Worm (Caenorhabditis elegans) whole organism, L4 larva: ENCODE measurements around the gene srbc-62.

Experiments
- D1046.2 ChIP-seq: fragments of 200-800 bp; sonication (Bioruptor generic); IDR thresholded peaks from 2 replicates; pipeline ENCODE4 v1.3.6; 2022; ENCODE audit warnings: missing genetic modification characterization, missing compliant biosample characterization
- F26F4.8 ChIP-seq: fragments of 200-800 bp; sonication (Bioruptor generic); conservative IDR thresholded peaks from 2 replicates; pipeline ENCODE4 v1.3.6; 2022; ENCODE audit warnings: missing genetic modification characterization, missing compliant biosample characterization
- ZK546.5 ChIP-seq, 2 experiments: sonication (generic microtip); optimal IDR thresholded peaks; 2 replicates each; lab custom pipeline; 2017; ENCODE audit warnings: missing biosample characterization in 2 of 2, missing genetic modification characterization in 2 of 2
- aha-1 ChIP-seq: fragments of 150-350 bp; peaks from one replicate; lab custom pipeline; 2014; ENCODE audit warnings: missing biosample characterization, missing genetic modification characterization
- ceh-82 ChIP-seq: sonication (generic microtip); optimal IDR thresholded peaks from 2 replicates; lab custom pipeline; 2017; ENCODE audit warnings: missing biosample characterization, missing genetic modification characterization
- fkh-10 ChIP-seq: fragments of 150-350 bp; optimal IDR thresholded peaks from 2 replicates; lab custom pipeline; 2014; ENCODE audit warnings: missing biosample characterization, missing genetic modification reagents, missing genetic modification characterization
- madf-9 ChIP-seq: fragments of 200-800 bp; sonication (Bioruptor generic); conservative IDR thresholded peaks from 2 replicates; pipeline ENCODE4 v1.3.6; 2022; ENCODE audit warnings: missing genetic modification reagents, missing genetic modification characterization, missing compliant biosample characterization
- mep-1 ChIP-seq: fragments of 150-350 bp; sonication (generic microtip); optimal IDR thresholded peaks from 3 replicates; lab custom pipeline; 2014; ENCODE audit warnings: missing biosample characterization, missing genetic modification characterization
- nhr-10 ChIP-seq: fragments of 150-350 bp; optimal IDR thresholded peaks from 2 replicates; lab custom pipeline; 2014; ENCODE audit warnings: missing biosample characterization, missing genetic modification characterization
- nhr-237 ChIP-seq: sonication (generic microtip); optimal IDR thresholded peaks from 2 replicates; lab custom pipeline; 2017; ENCODE audit warnings: missing biosample characterization, missing genetic modification characterization
- nhr-6 ChIP-seq: fragments of 150-350 bp; optimal IDR thresholded peaks from 2 replicates; lab custom pipeline; 2014; ENCODE audit warnings: missing biosample characterization, missing genetic modification characterization
- pha-4 ChIP-seq, 2 experiments: fragments of 150-350 bp in 1 of 2; fragments of 200-800 bp in 1 of 2; sonication (Bioruptor generic) in 1 of 2; IDR thresholded peaks in 1 of 2; optimal IDR thresholded peaks in 1 of 2; 2 replicates each; pipeline versions ENCODE4 v1.3.6 to Lab custom; 2014 to 2022; ENCODE audit warnings: missing genetic modification characterization in 2 of 2, missing genetic modification reagents in 2 of 2, missing biosample characterization in 1 of 2, missing compliant biosample characterization in 1 of 2
- snpc-1.2 ChIP-seq: fragments of 200-800 bp; sonication (Bioruptor generic); IDR thresholded peaks from 2 replicates; pipeline ENCODE4 v1.3.6; 2022; ENCODE audit warnings: missing genetic modification reagents, missing genetic modification characterization, missing compliant biosample characterization
- ztf-11 ChIP-seq: fragments of 150-350 bp; optimal IDR thresholded peaks from 2 replicates; lab custom pipeline; 2014; ENCODE audit warnings: missing biosample characterization, missing genetic modification characterization

DNA sequence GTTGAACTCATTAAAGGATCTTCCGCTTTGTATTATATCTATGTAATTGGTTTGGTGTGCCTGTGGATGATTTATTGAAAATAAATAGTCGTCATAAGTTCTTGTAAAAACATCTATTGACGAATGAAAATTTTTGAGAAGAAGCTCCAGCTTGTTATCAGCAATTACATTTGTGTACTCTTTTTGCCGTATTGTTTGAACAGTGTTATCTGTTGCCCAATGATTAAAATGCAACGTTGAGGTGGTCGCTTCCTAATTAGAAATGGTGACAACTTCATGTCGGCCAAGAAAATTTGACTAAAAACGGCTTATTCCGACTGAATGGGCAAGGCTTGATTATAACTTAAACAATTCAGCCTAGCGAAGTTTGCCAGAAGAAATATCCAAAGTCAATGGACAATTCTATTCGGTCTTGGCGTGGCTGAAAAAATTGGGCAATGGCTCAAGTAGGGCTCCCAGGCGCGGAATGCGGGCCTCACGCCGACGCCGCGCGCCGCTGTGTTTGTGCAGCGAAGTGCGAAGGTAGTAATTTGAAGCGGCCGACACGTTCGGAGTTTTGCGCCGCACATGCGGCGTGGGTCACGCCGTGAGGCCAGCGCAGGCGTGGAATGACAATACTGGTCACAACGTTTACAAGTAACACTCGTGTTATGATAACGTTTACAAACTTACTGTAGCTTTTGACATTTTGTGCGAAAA is 22.9 kb downstream of the srbc-62 start:
- no peak for TF ChIP-seq fkh-10
- no peak for TF ChIP-seq ztf-11 (tag; lab: Kevin White, UChicago)
- no peak for TF ChIP-seq ZK546.5 (tag; optimal IDR thresholded peaks at IDR 0.05; lab: Kevin White, UChicago)
- no peak for TF ChIP-seq nhr-10 (tag; lab: Kevin White, UChicago)
- TF ChIP-seq ceh-82: no peak
- no peak for TF ChIP-seq madf-9 (GFP tag; lab: Robert Waterston, UW)
- no peak for TF ChIP-seq F26F4.8 (GFP tag; lab: Robert Waterston, UW)
- no peak for TF ChIP-seq nhr-6 (tag; lab: Kevin White, UChicago)
- no peak for TF ChIP-seq aha-1 (tag; lab: Kevin White, UChicago)
- TF ChIP-seq snpc-1.2 (GFP tag; lab: Robert Waterston, UW): no peak
- TF ChIP-seq nhr-237 (tag; lab: Kevin White, UChicago): no peak
- no peak for TF ChIP-seq pha-4 (GFP tag; IDR thresholded peaks at IDR 0.05; lab: Robert Waterston, UW)
- TF ChIP-seq pha-4 (tag; optimal IDR thresholded peaks at IDR 0.05; lab: Kevin White, UChicago): no peak
- no peak for TF ChIP-seq mep-1 (tag; lab: Kevin White, UChicago)
- no peak for TF ChIP-seq D1046.2 (GFP tag; lab: Robert Waterston, UW)
